Worm (Caenorhabditis elegans) whole organism, mixed stage, embryonic: ENCODE measurements around the gene T10D4.1.

Source experiments
- M03D4.4 ChIP-seq: sonication (generic microtip); optimal IDR thresholded peaks from 2 replicates; lab custom pipeline; 2017; ENCODE audit warnings: mild to moderate bottlenecking, missing genetic modification characterization, missing compliant biosample characterization
- bed-3 ChIP-seq: fragments of 200-800 bp; sonication (Bioruptor generic); optimal IDR thresholded peaks from 3 replicates; lab custom pipeline; 2018; ENCODE audit warnings: mild to moderate bottlenecking, missing genetic modification characterization, moderate library complexity, missing compliant biosample characterization
- blmp-1 ChIP-seq: fragments of 150-350 bp; optimal IDR thresholded peaks from 2 replicates; lab custom pipeline; 2014; ENCODE audit warnings: missing biosample characterization, missing genetic modification characterization
- ceh-39 ChIP-seq: fragments of 150-350 bp; optimal IDR thresholded peaks from 2 replicates; lab custom pipeline; 2014; ENCODE audit warnings: missing biosample characterization, missing genetic modification characterization
- ceh-43 ChIP-seq: fragments of 200-800 bp; sonication (Bioruptor generic); optimal IDR thresholded peaks from 2 replicates; lab custom pipeline; 2018; ENCODE audit warnings: mild to moderate bottlenecking, missing genetic modification characterization, moderate library complexity, missing compliant biosample characterization
- ceh-83 ChIP-seq: fragments of 200-800 bp; sonication (Bioruptor generic); optimal IDR thresholded peaks from 2 replicates; lab custom pipeline; 2018; ENCODE audit warnings: mild to moderate bottlenecking, missing genetic modification characterization, missing compliant biosample characterization
- ces-1 ChIP-seq: fragments of 150-350 bp; optimal IDR thresholded peaks from 2 replicates; lab custom pipeline; 2014; ENCODE audit warnings: missing biosample characterization, missing genetic modification reagents, missing genetic modification characterization
- cnd-1 ChIP-seq: fragments of 200-800 bp; sonication (Bioruptor generic); optimal IDR thresholded peaks from 2 replicates; lab custom pipeline; 2018; ENCODE audit warnings: mild to moderate bottlenecking, missing genetic modification characterization, missing compliant biosample characterization
- drap-1 ChIP-seq: fragments of 200-800 bp; sonication (Bioruptor generic); optimal IDR thresholded peaks from 3 replicates; lab custom pipeline; 2018; ENCODE audit warnings: mild to moderate bottlenecking, missing genetic modification characterization, missing compliant biosample characterization
- elt-3 ChIP-seq: fragments of 150-350 bp; optimal IDR thresholded peaks from 2 replicates; lab custom pipeline; 2014; ENCODE audit warnings: missing biosample characterization, missing genetic modification characterization
- flh-1 ChIP-seq: fragments of 200-800 bp; sonication (Bioruptor generic); optimal IDR thresholded peaks from 2 replicates; lab custom pipeline; 2018; ENCODE audit warnings: mild to moderate bottlenecking, missing genetic modification characterization, moderate library complexity, missing compliant biosample characterization
- ham-2 ChIP-seq: fragments of 200-800 bp; sonication (Bioruptor generic); optimal IDR thresholded peaks from 2 replicates; lab custom pipeline; 2018; ENCODE audit warnings: mild to moderate bottlenecking, missing genetic modification characterization, missing compliant biosample characterization
- hlh-1 ChIP-seq: fragments of 150-350 bp; optimal IDR thresholded peaks from 2 replicates; lab custom pipeline; 2014; ENCODE audit warnings: missing biosample characterization, missing genetic modification reagents, missing genetic modification characterization
- lin-13 ChIP-seq: fragments of 150-350 bp; optimal IDR thresholded peaks from 2 replicates; lab custom pipeline; 2014; ENCODE audit warnings: missing biosample characterization, missing genetic modification characterization
- lin-32 ChIP-seq: fragments of 200-800 bp; sonication (Bioruptor generic); optimal IDR thresholded peaks from 2 replicates; lab custom pipeline; 2018; ENCODE audit warnings: mild to moderate bottlenecking, missing genetic modification characterization, missing compliant biosample characterization
- lsy-2 ChIP-seq: fragments of 150-350 bp; optimal IDR thresholded peaks from 2 replicates; lab custom pipeline; 2014; ENCODE audit warnings: missing biosample characterization, missing genetic modification characterization
- mab-5 ChIP-seq: fragments of 150-350 bp; optimal IDR thresholded peaks from 2 replicates; lab custom pipeline; 2014; ENCODE audit warnings: missing biosample characterization, missing genetic modification characterization
- mep-1 ChIP-seq: fragments of 150-350 bp; optimal IDR thresholded peaks from 2 replicates; lab custom pipeline; 2017; ENCODE audit warnings: missing biosample characterization, missing genetic modification reagents, missing genetic modification characterization, inconsistent platforms
- mls-2 ChIP-seq: sonication (generic microtip); optimal IDR thresholded peaks from 2 replicates; lab custom pipeline; 2016; ENCODE audit warnings: mild to moderate bottlenecking, missing genetic modification characterization, moderate library complexity, missing compliant biosample characterization
- nhr-12 ChIP-seq: fragments of 150-350 bp; optimal IDR thresholded peaks from 2 replicates; lab custom pipeline; 2014; ENCODE audit warnings: missing biosample characterization, missing genetic modification characterization
- nhr-2 ChIP-seq: fragments of 150-350 bp; optimal IDR thresholded peaks from 2 replicates; lab custom pipeline; 2014; ENCODE audit warnings: missing biosample characterization, missing genetic modification characterization
- nhr-28 ChIP-seq: fragments of 150-350 bp; optimal IDR thresholded peaks from 2 replicates; lab custom pipeline; 2014; ENCODE audit warnings: missing biosample characterization, missing genetic modification characterization
- pha-4 ChIP-seq: fragments of 150-350 bp; optimal IDR thresholded peaks from 2 replicates; lab custom pipeline; 2018; ENCODE audit warnings: missing biosample characterization, missing genetic modification reagents, missing genetic modification characterization
- sem-2 ChIP-seq: fragments of 200-800 bp; sonication (Bioruptor generic); optimal IDR thresholded peaks from 2 replicates; lab custom pipeline; 2018; ENCODE audit warnings: mild to moderate bottlenecking, missing genetic modification characterization, missing compliant biosample characterization
- snpc-4 ChIP-seq: fragments of 150-350 bp; optimal IDR thresholded peaks from 2 replicates; lab custom pipeline; 2014; ENCODE audit warnings: missing biosample characterization, missing genetic modification characterization
- sptf-1 ChIP-seq: sonication (generic microtip); optimal IDR thresholded peaks from 2 replicates; lab custom pipeline; 2017; ENCODE audit warnings: mild to moderate bottlenecking, missing genetic modification characterization, moderate library complexity, missing compliant biosample characterization
- tbx-8 ChIP-seq: fragments of 200-800 bp; sonication (Bioruptor generic); optimal IDR thresholded peaks from 2 replicates; lab custom pipeline; 2018; ENCODE audit warnings: mild to moderate bottlenecking, missing genetic modification characterization, moderate library complexity, missing compliant biosample characterization
- unc-120 ChIP-seq: sonication (generic microtip); optimal IDR thresholded peaks from 2 replicates; lab custom pipeline; 2017; ENCODE audit warnings: missing genetic modification characterization, missing compliant biosample characterization; ENCODE audit not compliant: poor library complexity, severe bottlenecking
- unc-39 ChIP-seq: fragments of 150-350 bp; optimal IDR thresholded peaks from 2 replicates; lab custom pipeline; 2014; ENCODE audit warnings: missing biosample characterization, missing genetic modification characterization
- unc-62 ChIP-seq: fragments of 150-350 bp; optimal IDR thresholded peaks from 2 replicates; lab custom pipeline; 2014; ENCODE audit warnings: missing biosample characterization, missing genetic modification reagents, missing genetic modification characterization
- zip-8 ChIP-seq: fragments of 150-350 bp; optimal IDR thresholded peaks from 2 replicates; lab custom pipeline; 2014; ENCODE audit warnings: missing biosample characterization, missing genetic modification characterization
- ztf-11 ChIP-seq: fragments of 150-350 bp; optimal IDR thresholded peaks from 2 replicates; lab custom pipeline; 2014; ENCODE audit warnings: missing biosample characterization, missing genetic modification characterization

T10D4.1 gene

DNA sequence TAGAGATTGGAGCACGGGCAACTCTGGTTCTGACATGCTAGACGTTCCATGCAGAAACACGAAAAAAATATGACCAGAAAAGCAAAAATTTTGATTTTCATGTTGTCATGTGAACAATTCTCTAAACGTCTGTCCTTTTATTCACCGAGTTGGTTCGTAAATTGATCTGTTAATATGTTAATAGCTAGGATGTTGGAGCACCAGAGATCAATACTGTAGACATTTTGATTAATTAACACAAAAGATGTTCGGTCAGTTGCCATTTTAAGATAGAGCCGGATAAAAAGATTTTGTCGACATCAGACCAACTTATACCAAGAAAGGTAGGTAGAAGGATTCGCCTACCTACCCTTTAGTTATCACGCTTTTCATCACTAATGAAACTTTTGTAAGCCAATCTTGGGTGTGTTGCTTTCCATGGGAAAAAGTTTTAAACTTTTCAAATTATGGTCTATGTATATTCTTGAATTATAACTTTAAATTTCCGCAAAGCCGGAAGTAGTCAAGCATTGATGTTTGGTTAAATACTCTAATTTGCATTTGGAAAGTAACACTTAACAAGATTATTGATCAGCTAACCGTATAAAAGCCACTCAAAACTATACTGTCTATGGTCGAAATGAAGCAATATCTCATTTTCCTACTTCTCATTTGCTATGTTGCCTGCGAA, at the start of gene T10D4.1, which contains the start of gene T10D4.11:
Gene T10D4.1 (plus strand): TSS at position 620 of the 670 bp plus-strand sequence.
Gene T10D4.11 (minus strand): TSS at position 101 of the 670 bp plus-strand sequence.
- TF ChIP-seq lin-13 (no peak), unc-62 (GFP tag; lab: Kevin White, UChicago) (no peak), ces-1 (GFP tag; lab: Kevin White, UChicago) (no peak), mep-1 (tag; lab: Kevin White, UChicago) (no peak), nhr-12 (tag; lab: Kevin White, UChicago) (no peak), nhr-2 (tag; lab: Kevin White, UChicago) (no peak), bed-3 (GFP tag; lab: Kevin White, UChicago) (no peak), elt-3 (tag; lab: Kevin White, UChicago) (no peak), ceh-83 (no peak), ceh-43 (GFP tag; lab: Kevin White, UChicago) (no peak), nhr-28 (tag; lab: Kevin White, UChicago) (no peak), unc-120 (tag; lab: Kevin White, UChicago) (no peak), zip-8 (tag; lab: Kevin White, UChicago) (no peak), ceh-39 (no peak)

ce11 chrII:3100546-3100945, 49.4 kb upstream of the T10D4.1 start, which contains the start of gene srg-24:
Gene srg-24, minus strand, starts transcription at chrII:3100646.
- TF ChIP-seq ceh-83 = no peak
- no peak for TF ChIP-seq M03D4.4 (tag; lab: Kevin White, UChicago)
- no peak for TF ChIP-seq mep-1 (tag; lab: Kevin White, UChicago)
- no peak for TF ChIP-seq lin-32 (GFP tag; lab: Kevin White, UChicago)
- TF ChIP-seq sem-2 (GFP tag; lab: Kevin White, UChicago) = no peak
- TF ChIP-seq blmp-1 (tag; lab: Kevin White, UChicago) = no peak
- TF ChIP-seq tbx-8 (GFP tag; lab: Kevin White, UChicago) = no peak
- no peak for TF ChIP-seq ceh-39
- no peak for TF ChIP-seq nhr-28 (tag; lab: Kevin White, UChicago)
- TF ChIP-seq, all 35 proteins: peak for 0

- no peak for TF ChIP-seq lsy-2 (tag; lab: Kevin White, UChicago)
- TF ChIP-seq tbx-8 (GFP tag; lab: Kevin White, UChicago) = no peak
- no peak for TF ChIP-seq ceh-39
- TF ChIP-seq pha-4 (tag; lab: Kevin White, UChicago) = no peak
- no peak for TF ChIP-seq ceh-43 (GFP tag; lab: Kevin White, UChicago)
- TF ChIP-seq unc-120 (tag; lab: Kevin White, UChicago) = no peak
- TF ChIP-seq mls-2 (tag; lab: Kevin White, UChicago) = no peak
- TF ChIP-seq unc-62 (GFP tag; lab: Kevin White, UChicago) = no peak
- TF ChIP-seq flh-1 = no peak
- TF ChIP-seq zip-8 (tag; lab: Kevin White, UChicago) = no peak
- TF ChIP-seq sem-2 (GFP tag; lab: Kevin White, UChicago) = no peak
- no peak for TF ChIP-seq lin-13
- no peak for TF ChIP-seq cnd-1 (tag; lab: Kevin White, UChicago)
- no peak for TF ChIP-seq mab-5
- no peak for TF ChIP-seq snpc-4 (tag; lab: Kevin White, UChicago)
- TF ChIP-seq unc-39 (tag; lab: Kevin White, UChicago) = no peak
- no peak for TF ChIP-seq nhr-2 (tag; lab: Kevin White, UChicago)
- TF ChIP-seq nhr-28 (tag; lab: Kevin White, UChicago) = no peak
- TF ChIP-seq ztf-11 = no peak
These were observed 47.9 kb upstream of the T10D4.1 start, which contains the start of gene clec-121 for ce11 chrII:3102018-3102417. Gene clec-121, plus strand, starts transcription at chrII:3102318.

DNA sequence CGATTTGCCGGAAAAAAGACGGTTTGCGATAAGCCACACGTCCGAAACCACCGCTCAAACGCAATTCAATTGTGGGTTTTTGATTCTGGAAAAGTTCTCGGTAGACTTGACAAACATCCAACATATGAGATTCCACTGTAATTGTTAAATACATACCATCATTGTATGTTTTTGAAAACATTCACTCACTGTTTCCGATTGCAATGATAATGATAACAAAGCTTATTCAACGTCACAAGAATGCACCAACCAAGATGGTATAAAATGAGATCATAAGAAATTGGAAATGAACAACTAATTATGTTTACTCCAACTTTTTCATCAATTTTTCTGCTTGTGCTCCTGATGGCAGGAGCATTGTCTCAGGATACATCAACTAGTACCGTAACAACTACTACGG, 44.2 kb upstream of the T10D4.1 start, which contains the start of gene clec-122:
Gene clec-122 (plus strand): TSS at position 301 of the 400 bp plus-strand sequence.
- TF ChIP-seq hlh-1 (tag; lab: Kevin White, UChicago) = no peak
- TF ChIP-seq sptf-1 (tag; lab: Kevin White, UChicago) = no peak
- TF ChIP-seq ham-2 (GFP tag; lab: Kevin White, UChicago) = no peak
- no peak for TF ChIP-seq ceh-43 (GFP tag; lab: Kevin White, UChicago)
- TF ChIP-seq drap-1 (GFP tag; lab: Kevin White, UChicago) = no peak
- TF ChIP-seq mep-1 (tag; lab: Kevin White, UChicago) = no peak
- TF ChIP-seq cnd-1 (tag; lab: Kevin White, UChicago) = no peak
- TF ChIP-seq blmp-1 (tag; lab: Kevin White, UChicago) = no peak
